Worm (Caenorhabditis elegans): ENCODE data around the gene C29E4.10.

ce11 chrIII:7941417-7941816, 3.8 kb downstream of the C29E4.10 start, which contains the start of gene kle-2:
- no peak for TF ChIP-seq ceh-43 (GFP tag; optimal IDR thresholded peaks at IDR 0.05)
- no peak for TF ChIP-seq cnd-1 (tag; optimal IDR thresholded peaks at IDR 0.05)
- TF ChIP-seq elt-1 (tag; optimal IDR thresholded peaks at IDR 0.05; ENCODE audit: borderline replicate concordance, insufficient read depth) = no peak
- TF ChIP-seq nhr-76 (tag; optimal IDR thresholded peaks at IDR 0.05) = no peak

Measured in whole organism, mixed stage, embryonic.